Fruit fly (Drosophila melanogaster): ENCODE data around the gene skd.

dm6 chr3L:21056290-21056689 is 29.1 kb upstream of the skd start:
- no peak for TF ChIP-seq E2f2 (GFP tag; IDR thresholded peaks at IDR 0.05)
- TF ChIP-seq fru (optimal IDR thresholded peaks at IDR 0.05) = no peak
- no peak for TF ChIP-seq Camta (GFP tag; optimal IDR thresholded peaks at IDR 0.05)
- TF ChIP-seq ttk (GFP tag; IDR thresholded peaks at IDR 0.05) = no peak
- TF ChIP-seq tup (GFP tag; optimal IDR thresholded peaks at IDR 0.05) = no peak
- no peak for TF ChIP-seq Optix (GFP tag; IDR thresholded peaks at IDR 0.05)
- TF ChIP-seq CG4404 (GFP tag; IDR thresholded peaks at IDR 0.05) = no peak
- no peak for TF ChIP-seq gcm (GFP tag; optimal IDR thresholded peaks at IDR 0.05)
- no peak for TF ChIP-seq shn (GFP tag; optimal IDR thresholded peaks at IDR 0.05)
